Fruit fly (Drosophila melanogaster): ENCODE measurements around the gene CG42680.

CG42680 gene

DNA sequence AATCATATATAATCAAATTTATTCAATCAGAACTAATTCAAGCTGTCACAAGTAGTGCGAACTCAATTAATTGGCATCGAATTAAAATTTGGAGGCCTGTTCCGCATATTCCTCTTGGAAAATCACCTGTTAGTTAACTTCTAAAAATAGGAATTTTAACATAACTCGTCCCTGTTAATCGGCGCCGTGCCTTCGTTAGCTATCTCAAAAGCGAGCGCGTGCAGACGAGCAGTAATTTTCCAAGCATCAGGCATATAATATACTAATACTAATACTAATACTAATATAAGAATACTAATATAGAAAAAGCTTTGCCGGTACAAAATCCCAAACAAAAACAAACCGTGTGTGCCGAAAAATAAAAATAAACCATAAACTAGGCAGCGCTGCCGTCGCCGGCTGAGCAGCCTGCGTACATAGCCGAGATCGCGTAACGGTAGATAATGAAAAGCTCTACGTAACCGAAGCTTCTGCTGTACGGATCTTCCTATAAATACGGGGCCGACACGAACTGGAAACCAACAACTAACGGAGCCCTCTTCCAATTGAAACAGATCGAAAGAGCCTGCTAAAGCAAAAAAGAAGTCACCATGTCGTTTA lies 27.8 kb upstream of the CG42680 start (continued):
- peak; percentile 13 for TF ChIP-seq Vsx1 (GFP tag; optimal IDR thresholded peaks at IDR 0.05)
- no peak for TF ChIP-seq Elba2 (GFP tag; optimal IDR thresholded peaks at IDR 0.05)
- TF ChIP-seq CG13287 (GFP tag; IDR thresholded peaks at IDR 0.05; ENCODE audit: partially characterized antibody) = no peak
- TF ChIP-seq NC2α (GFP tag; optimal IDR thresholded peaks at IDR 0.05) = no peak
- no peak for TF ChIP-seq pros (GFP tag; optimal IDR thresholded peaks at IDR 0.05)
- TF ChIP-seq insv (GFP tag; optimal IDR thresholded peaks at IDR 0.05) = no peak
- peak; percentile 2 for TF ChIP-seq CG15514 (GFP tag; optimal IDR thresholded peaks at IDR 0.05)
- TF ChIP-seq pho (GFP tag; optimal IDR thresholded peaks at IDR 0.05) = no peak
- TF ChIP-seq Dek (tag; optimal IDR thresholded peaks at IDR 0.05) = no peak
- no peak for TF ChIP-seq ab (GFP tag; optimal IDR thresholded peaks at IDR 0.05)
- TF ChIP-seq CG15269 (tag; optimal IDR thresholded peaks at IDR 0.05) = peak; percentile 48
- TF ChIP-seq CG6791 (GFP tag; IDR thresholded peaks at IDR 0.05; ENCODE audit: partially characterized antibody) = no peak
- TF ChIP-seq Hr39 (optimal IDR thresholded peaks at IDR 0.05) = no peak
- no peak for TF ChIP-seq so (GFP tag; IDR thresholded peaks at IDR 0.05)
- TF ChIP-seq scrt (GFP tag; optimal IDR thresholded peaks at IDR 0.05) = no peak
- no peak for TF ChIP-seq ham (GFP tag; IDR thresholded peaks at IDR 0.05)
- no peak for TF ChIP-seq CG34224 (GFP tag; IDR thresholded peaks at IDR 0.05; ENCODE audit: partially characterized antibody)
- TF ChIP-seq CG5180 (GFP tag; optimal IDR thresholded peaks at IDR 0.05) = no peak
- peak; percentile 68 for TF ChIP-seq Hand (GFP tag; optimal IDR thresholded peaks at IDR 0.05)
- TF ChIP-seq Adf1 (GFP tag; IDR thresholded peaks at IDR 0.05) = peak; percentile 92
- no peak for TF ChIP-seq zfh1 (GFP tag; IDR thresholded peaks at IDR 0.05)
- no peak for TF ChIP-seq fd96Cb (tag; optimal IDR thresholded peaks at IDR 0.05)
- TF ChIP-seq knrl (GFP tag; IDR thresholded peaks at IDR 0.05; ENCODE audit: partially characterized antibody) = no peak
- TF ChIP-seq eve (GFP tag; optimal IDR thresholded peaks at IDR 0.05) = no peak
- TF ChIP-seq trem (tag; optimal IDR thresholded peaks at IDR 0.05) = no peak
- TF ChIP-seq CG8478 (optimal IDR thresholded peaks at IDR 0.05) = no peak
- TF ChIP-seq MBD-R2 (GFP tag; IDR thresholded peaks at IDR 0.05) = no peak
- no peak for TF ChIP-seq CG2712 (tag; optimal IDR thresholded peaks at IDR 0.05)
- no peak for TF ChIP-seq Ets65A (GFP tag)
- TF ChIP-seq tgo (GFP tag; IDR thresholded peaks at IDR 0.05) = no peak
- TF ChIP-seq grn (GFP tag; optimal IDR thresholded peaks at IDR 0.05) = peak; percentile 43
- TF ChIP-seq CG12155 (GFP tag; optimal IDR thresholded peaks at IDR 0.05) = no peak
- no peak for TF ChIP-seq chm (GFP tag; IDR thresholded peaks at IDR 0.05)
- TF ChIP-seq Nf-YB (GFP tag; optimal IDR thresholded peaks at IDR 0.05) = peak; percentile 36
- no peak for TF ChIP-seq Dad (GFP tag; optimal IDR thresholded peaks at IDR 0.05)
- peak; percentile 19 for TF ChIP-seq sug (tag; optimal IDR thresholded peaks at IDR 0.05)
- no peak for TF ChIP-seq CG1602 (GFP tag; optimal IDR thresholded peaks at IDR 0.05)
- no peak for TF ChIP-seq HLH4C (GFP tag; IDR thresholded peaks at IDR 0.05; ENCODE audit: partially characterized antibody)
- TF ChIP-seq Fer2 (tag; optimal IDR thresholded peaks at IDR 0.05) = no peak
- TF ChIP-seq pum (GFP tag; optimal IDR thresholded peaks at IDR 0.05) = no peak
- TF ChIP-seq CG17385 (GFP tag; optimal IDR thresholded peaks at IDR 0.05) = no peak
- no peak for TF ChIP-seq CG7271 (tag; optimal IDR thresholded peaks at IDR 0.05)
- TF ChIP-seq B-H1 (GFP tag; IDR thresholded peaks at IDR 0.05) = 0 out of 3 replicates have a peak, but pooled peaks have one; percentile 1
- TF ChIP-seq sisA (GFP tag; IDR thresholded peaks at IDR 0.05) = no peak
- peak; percentile 44 for TF ChIP-seq grau (tag; optimal IDR thresholded peaks at IDR 0.05)
- TF ChIP-seq CG7556 (GFP tag; optimal IDR thresholded peaks at IDR 0.05) = no peak
- TF ChIP-seq sqz (GFP tag; optimal IDR thresholded peaks at IDR 0.05) = no peak
- peak; percentile 89 for TF ChIP-seq CG9437 (GFP tag; optimal IDR thresholded peaks at IDR 0.05)
- no peak for TF ChIP-seq disco-r (GFP tag; optimal IDR thresholded peaks at IDR 0.05)
- TF ChIP-seq inv (GFP tag; IDR thresholded peaks at IDR 0.05; ENCODE audit: partially characterized antibody) = no peak
- no peak for TF ChIP-seq CG4617 (GFP tag; optimal IDR thresholded peaks at IDR 0.05; ENCODE audit: borderline replicate concordance)
